Fruit fly (Drosophila melanogaster): ENCODE data around the gene CG15739.

DNA sequence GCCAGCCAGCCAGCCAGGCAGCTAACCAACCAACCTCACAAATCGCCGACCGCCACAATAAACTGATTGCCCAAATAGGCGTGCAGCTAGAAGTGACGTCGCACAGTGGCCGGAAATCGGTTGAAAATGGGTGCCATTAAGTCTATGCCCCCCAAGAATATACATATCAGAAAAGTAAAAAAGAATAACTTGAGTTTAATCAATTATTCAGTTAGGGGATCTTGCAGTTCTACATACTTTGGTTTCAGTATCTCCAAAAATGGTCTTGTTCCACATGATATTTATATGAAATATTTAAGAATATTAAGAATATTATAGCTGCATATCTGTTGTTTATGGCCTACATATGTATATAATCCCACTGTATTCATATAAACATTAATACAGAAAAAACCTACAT is 12.2 kb downstream of the CG15739 start:
- TF ChIP-seq CG12942 (GFP tag; optimal IDR thresholded peaks at IDR 0.05) (no peak), CG3838 (GFP tag; optimal IDR thresholded peaks at IDR 0.05) (no peak)

Data from whole organism, embryonic.